Worm (Caenorhabditis elegans): ENCODE data around the gene cope-1.

DNA sequence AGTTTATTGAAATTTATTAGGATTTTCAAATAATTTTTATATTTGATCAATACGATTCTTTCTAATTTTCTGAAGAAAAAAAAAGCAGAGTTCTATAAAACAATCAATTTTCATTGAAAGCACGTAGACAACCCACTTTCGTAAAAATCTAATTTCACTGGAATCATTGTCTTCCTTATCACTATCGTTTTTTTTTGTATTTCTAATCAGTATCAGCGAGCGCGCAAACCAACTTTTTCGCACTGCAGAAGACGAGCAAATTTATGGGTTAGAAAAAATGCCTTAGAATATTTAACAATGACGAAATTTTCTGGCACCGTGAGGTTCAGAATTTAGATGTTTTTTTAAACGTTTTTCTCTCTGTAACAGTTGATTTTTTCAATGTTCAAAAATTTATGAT, 26.8 kb downstream of the cope-1 start:
- TF ChIP-seq ahr-1 (tag; optimal IDR thresholded peaks at IDR 0.05) (no peak), rnt-1 (tag; optimal IDR thresholded peaks at IDR 0.05) (no peak), pat-9 (tag; optimal IDR thresholded peaks at IDR 0.05) (no peak), lin-11 (tag; optimal IDR thresholded peaks at IDR 0.05) (no peak), nhr-11 (tag; optimal IDR thresholded peaks at IDR 0.05) (no peak)

Measured in whole organism, late embryonic.